Worm (Caenorhabditis elegans) whole organism, early embryonic: ENCODE results near the gene kreg-1.

ENCODE experiments used
- aly-1 ChIP-seq: sonication (generic microtip); optimal IDR thresholded peaks from 2 replicates; lab custom pipeline; 2016; ENCODE audit warnings: missing genetic modification characterization, missing compliant biosample characterization
- ama-1 ChIP-seq: fragments of 150-350 bp; optimal IDR thresholded peaks from 2 replicates; lab custom pipeline; 2014
- hmbx-1 ChIP-seq: sonication (generic microtip); optimal IDR thresholded peaks from 2 replicates; lab custom pipeline; 2016; ENCODE audit warnings: mild to moderate bottlenecking, missing genetic modification characterization, missing compliant biosample characterization

DNA sequence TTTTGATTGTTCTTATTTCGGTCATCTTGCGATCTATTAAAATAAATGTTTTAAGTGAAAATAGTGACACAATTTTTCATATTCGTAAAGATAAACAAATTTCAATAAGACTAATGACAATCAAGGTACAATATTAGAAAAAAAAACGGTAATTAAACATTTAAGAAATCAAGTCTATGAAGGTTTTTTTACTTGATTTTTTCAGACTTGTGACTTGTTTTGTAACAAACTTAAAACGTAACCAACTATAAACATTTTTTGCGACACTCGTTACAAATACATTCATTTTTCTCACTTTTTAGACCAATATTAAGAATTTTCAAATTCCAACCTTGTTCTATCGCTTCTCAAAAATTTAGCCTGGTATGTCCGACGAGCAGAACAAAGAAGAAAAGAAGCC lies 29.8 kb downstream of the kreg-1 start, which contains the start of gene M02D8.2:
- TF ChIP-seq hmbx-1 (tag; lab: Kevin White, UChicago) (no peak), aly-1 (tag; lab: Kevin White, UChicago) (no peak), ama-1 (lab: Kevin White, UChicago) (no peak)
